Fruit fly (Drosophila melanogaster) whole organism, pupa: ENCODE measurements around the gene CG6790.

Experiments used
- CG14655 ChIP-seq: fragments of 200-800 bp; sonication (Bioruptor generic); optimal IDR thresholded peaks from 3 replicates; lab custom pipeline; 2017; ENCODE audit warnings: mild to moderate bottlenecking, missing biosample characterization, missing genetic modification reagents, missing genetic modification characterization
- CG17806 ChIP-seq: fragments of 200-800 bp; sonication (Bioruptor generic); optimal IDR thresholded peaks from 2 replicates; lab custom pipeline; 2018; ENCODE audit warnings: missing biosample characterization, mild to moderate bottlenecking, missing genetic modification characterization, moderate library complexity
- CG32121 ChIP-seq: fragments of 200-800 bp; sonication (Bioruptor generic); IDR thresholded peaks from 2 replicates; pipeline ENCODE4 v1.3.6; 2022; ENCODE audit warnings: missing biosample characterization, missing genetic modification characterization
- CG34367 ChIP-seq: fragments of 200-800 bp; sonication (Bioruptor generic); optimal IDR thresholded peaks from 2 replicates; lab custom pipeline; 2018; ENCODE audit warnings: missing biosample characterization, mild to moderate bottlenecking, missing genetic modification characterization
- CG9948 ChIP-seq: fragments of 200-800 bp; sonication (Bioruptor generic); optimal IDR thresholded peaks from 2 replicates; lab custom pipeline; 2018; ENCODE audit warnings: missing biosample characterization, mild to moderate bottlenecking, missing genetic modification characterization, moderate library complexity
- D1 ChIP-seq: fragments of 200-800 bp; sonication (Bioruptor generic); optimal IDR thresholded peaks from 2 replicates; lab custom pipeline; 2018; ENCODE audit warnings: missing biosample characterization, mild to moderate bottlenecking, missing genetic modification characterization, moderate library complexity
- EcR ChIP-seq: fragments of 200-800 bp; sonication (Bioruptor generic); optimal IDR thresholded peaks from 3 replicates; lab custom pipeline; 2019; ENCODE audit warnings: missing biosample characterization, missing genetic modification characterization, mild to moderate bottlenecking, moderate library complexity, missing genetic modification reagents
- gl ChIP-seq: fragments of 200-800 bp; sonication (Bioruptor generic); optimal IDR thresholded peaks from 2 replicates; lab custom pipeline; 2018; ENCODE audit warnings: missing biosample characterization, mild to moderate bottlenecking, missing genetic modification characterization

dm6 chr3R:11617363-11617762 lies 38.8 kb upstream of the CG6790 start:
- peak; percentile 18 for TF ChIP-seq CG34367 (tag; lab: Kevin White, UChicago)
- TF ChIP-seq D1 (tag; lab: Kevin White, UChicago) = no peak
- TF ChIP-seq gl (tag; lab: Kevin White, UChicago) = peak; percentile 23
- TF ChIP-seq CG17806 = peak; percentile 45
- TF ChIP-seq CG32121 = no peak
- TF ChIP-seq EcR = no peak
- peak; percentile 78 for TF ChIP-seq CG14655
- peak; percentile 52 for TF ChIP-seq CG9948
